Fruit fly (Drosophila melanogaster): Measurements from ENCODE around the gene Blos2.

The Blos2 gene

dm6 chr3L:11064689-11065088, 3.3 kb downstream of the Blos2 start, which contains the start of the genes CG32075, CG45101 and SuUR (continued):
- peak; percentile 41 for TF ChIP-seq CG17912 (GFP tag; optimal IDR thresholded peaks at IDR 0.05)
- peak; percentile 89 for TF ChIP-seq CG12744 (GFP tag; optimal IDR thresholded peaks at IDR 0.05)
- TF ChIP-seq vfl (GFP tag; optimal IDR thresholded peaks at IDR 0.05): peak; percentile 86
- peak; percentile 94 for TF ChIP-seq Ptx1 (GFP tag; IDR thresholded peaks at IDR 0.05)
- TF ChIP-seq oc (tag; optimal IDR thresholded peaks at IDR 0.05): peak; percentile 57
- TF ChIP-seq CG10654 (GFP tag; optimal IDR thresholded peaks at IDR 0.05): peak; percentile 67
- TF ChIP-seq CG6689 (GFP tag; IDR thresholded peaks at IDR 0.05): peak; percentile 88
- TF ChIP-seq mam (GFP tag; optimal IDR thresholded peaks at IDR 0.05): peak; percentile 92
- TF ChIP-seq trem (tag; optimal IDR thresholded peaks at IDR 0.05): peak; percentile 79
- peak; percentile 87 for TF ChIP-seq dysf (GFP tag; IDR thresholded peaks at IDR 0.05)
- no peak for TF ChIP-seq br (optimal IDR thresholded peaks at IDR 0.05)
- TF ChIP-seq CG17186 (GFP tag; optimal IDR thresholded peaks at IDR 0.05): peak; percentile 55
- peak; percentile 96 for TF ChIP-seq CG10267 (tag; optimal IDR thresholded peaks at IDR 0.05)
- peak; percentile 18 for TF ChIP-seq sqz (GFP tag; optimal IDR thresholded peaks at IDR 0.05)
- TF ChIP-seq Fer1 (GFP tag; optimal IDR thresholded peaks at IDR 0.05): peak; percentile 77
- no peak for TF ChIP-seq zen2 (GFP tag; IDR thresholded peaks at IDR 0.05; ENCODE audit: partially characterized antibody)
- TF ChIP-seq run (tag; optimal IDR thresholded peaks at IDR 0.05): peak; percentile 80
- peak; percentile 84 for TF ChIP-seq CG11247 (GFP tag; IDR thresholded peaks at IDR 0.05)
- TF ChIP-seq Bdp1 (GFP tag; optimal IDR thresholded peaks at IDR 0.05): peak; percentile 79
- peak; percentile 53 for TF ChIP-seq Nf-YB (GFP tag; optimal IDR thresholded peaks at IDR 0.05)
- peak; percentile 39 for TF ChIP-seq CG31388 (GFP tag; optimal IDR thresholded peaks at IDR 0.05)
- no peak for TF ChIP-seq prd (optimal IDR thresholded peaks at IDR 0.05)
- TF ChIP-seq prd (GFP tag; IDR thresholded peaks at IDR 0.05): peak; percentile 95
- TF ChIP-seq sim (GFP tag; IDR thresholded peaks at IDR 0.05): no peak
- TF ChIP-seq CG2116 (GFP tag; optimal IDR thresholded peaks at IDR 0.05): peak; percentile 67
- peak; percentile 67 for TF ChIP-seq CG11723 (GFP tag; optimal IDR thresholded peaks at IDR 0.05)
- peak; percentile 94 for TF ChIP-seq slbo (GFP tag; IDR thresholded peaks at IDR 0.05)
- peak; percentile 69 for TF ChIP-seq CG9437 (GFP tag; optimal IDR thresholded peaks at IDR 0.05)
- no peak for TF ChIP-seq CkIIα-i1 (GFP tag; IDR thresholded peaks at IDR 0.05)

DNA sequence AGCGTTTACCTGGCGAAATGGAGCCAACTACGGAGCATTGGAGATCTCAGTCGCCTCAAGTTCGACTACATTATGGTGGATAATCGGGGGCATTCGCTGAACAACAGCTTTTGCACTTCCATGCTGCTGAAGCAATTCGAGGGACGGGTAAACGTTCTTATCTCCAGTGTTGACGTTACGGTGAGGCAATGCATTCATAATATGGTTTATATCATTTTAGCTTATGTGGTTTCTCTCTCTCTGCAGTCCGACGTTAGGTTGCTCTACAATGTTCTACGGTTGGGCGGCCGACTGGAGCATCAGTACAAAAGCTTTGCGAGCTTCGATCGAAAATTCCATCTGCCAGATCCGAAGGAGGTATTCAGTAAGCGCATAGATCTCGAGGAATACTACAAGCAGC, 4.5 kb downstream of the Blos2 start:
- TF ChIP-seq Fer2 (tag; optimal IDR thresholded peaks at IDR 0.05) (no peak), ase (GFP tag; IDR thresholded peaks at IDR 0.05) (no peak), nom (GFP tag; optimal IDR thresholded peaks at IDR 0.05) (peak; percentile 48), ci (GFP tag; IDR thresholded peaks at IDR 0.05) (0 out of 3 replicates have a peak, but pooled peaks have one; percentile 25), CG11085 (GFP tag; IDR thresholded peaks at IDR 0.05) (no peak), prd (optimal IDR thresholded peaks at IDR 0.05) (no peak), prd (GFP tag; IDR thresholded peaks at IDR 0.05) (no peak), CG13296 (GFP tag; optimal IDR thresholded peaks at IDR 0.05) (peak; percentile 48), CG1233 (GFP tag; optimal IDR thresholded peaks at IDR 0.05) (no peak), Med (GFP tag) (peak; percentile 64)

DNA sequence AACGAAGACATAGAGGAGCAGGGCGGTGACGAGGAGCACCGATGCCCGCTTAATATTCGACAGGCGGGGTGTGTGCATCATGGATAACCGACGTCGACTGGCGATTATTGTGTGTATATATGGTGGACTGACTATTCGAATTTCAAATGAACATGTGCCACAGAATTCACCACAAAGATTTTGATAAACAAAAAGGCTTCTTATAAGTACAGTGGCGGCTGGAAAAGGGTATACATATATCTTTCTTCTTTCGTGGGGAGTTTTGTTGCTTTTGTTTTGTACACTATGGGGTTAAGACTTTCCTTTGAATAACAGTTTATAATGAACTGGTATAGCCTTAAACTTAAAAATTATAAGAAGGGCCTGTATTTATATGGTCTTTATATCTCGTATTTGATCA, 8.4 kb downstream of the Blos2 start, which contains the start of gene CG6310:
CG6310 (minus strand) TSS at position 101 of the 400 bp plus-strand sequence.
- TF ChIP-seq CG4617 (GFP tag; optimal IDR thresholded peaks at IDR 0.05; ENCODE audit: borderline replicate concordance): no peak
- TF ChIP-seq Med (GFP tag): peak; percentile 45
- no peak for TF ChIP-seq fd102C (GFP tag; optimal IDR thresholded peaks at IDR 0.05)
- no peak for TF ChIP-seq CG7556 (GFP tag; optimal IDR thresholded peaks at IDR 0.05)
- TF ChIP-seq Hsf (GFP tag; optimal IDR thresholded peaks at IDR 0.05): no peak
- no peak for TF ChIP-seq CTCF (GFP tag; optimal IDR thresholded peaks at IDR 0.05)
- no peak for TF ChIP-seq CG11456 (GFP tag; IDR thresholded peaks at IDR 0.05)
- peak; percentile 75 for TF ChIP-seq CG15073 (GFP tag; optimal IDR thresholded peaks at IDR 0.05)
- TF ChIP-seq CG31224 (GFP tag; IDR thresholded peaks at IDR 0.05): no peak
- 0 out of 2 replicates have a peak, but pooled peaks have one; percentile 20 for TF ChIP-seq Atf6 (GFP tag; IDR thresholded peaks at IDR 0.05)
